Worm (Caenorhabditis elegans): Measurements from ENCODE around the gene B0304.4.

ce11 chrII:4511911-4512310, 11.1 kb downstream of the B0304.4 start, which contains the start of gene cyp-23A1:
- TF ChIP-seq ceh-28 (tag; optimal IDR thresholded peaks at IDR 0.05) (no peak), pqm-1 (tag; optimal IDR thresholded peaks at IDR 0.05) (no peak), nhr-76 (tag; optimal IDR thresholded peaks at IDR 0.05) (no peak), pha-4 (tag; optimal IDR thresholded peaks at IDR 0.05) (no peak), ceh-16 (tag; optimal IDR thresholded peaks at IDR 0.05) (no peak), elt-2 (tag; optimal IDR thresholded peaks at IDR 0.05) (no peak), nfya-1 (tag; optimal IDR thresholded peaks at IDR 0.05; ENCODE audit: insufficient read depth) (no peak), unc-62 (GFP tag; optimal IDR thresholded peaks at IDR 0.05) (no peak), aly-2 (tag; optimal IDR thresholded peaks at IDR 0.05) (no peak), zag-1 (tag; optimal IDR thresholded peaks at IDR 0.05) (no peak), ztf-4 (tag; optimal IDR thresholded peaks at IDR 0.05) (no peak)

Measured in whole organism, L3 larva.